Fruit fly (Drosophila melanogaster) whole organism, embryonic: ENCODE measurements around the gene CG2147.

Source experiments
- Asciz ChIP-seq: fragments of 200-800 bp; sonication (Bioruptor generic); optimal IDR thresholded peaks from 2 replicates; lab custom pipeline; 2017; ENCODE audit warnings: missing biosample characterization, mild to moderate bottlenecking, missing genetic modification characterization, missing genetic modification reagents
- CG11695 ChIP-seq: fragments of 200-800 bp; sonication (Bioruptor generic); IDR thresholded peaks from 3 replicates; pipeline ENCODE4 v1.3.6; 2022; ENCODE audit warnings: missing biosample characterization, missing genetic modification characterization
- CG13624 ChIP-seq: fragments of 200-800 bp; sonication (Bioruptor generic); optimal IDR thresholded peaks from 2 replicates; lab custom pipeline; 2016; ENCODE audit warnings: missing biosample characterization, missing genetic modification characterization
- CG15601 ChIP-seq: fragments of 200-800 bp; sonication (Bioruptor generic); optimal IDR thresholded peaks from 3 replicates; lab custom pipeline; 2019; ENCODE audit warnings: missing biosample characterization, mild to moderate bottlenecking, missing genetic modification characterization, moderate library complexity
- CG16779 ChIP-seq: fragments of 200-800 bp; sonication (Bioruptor generic); IDR thresholded peaks from 2 replicates; pipeline ENCODE4 v1.3.6; 2022; ENCODE audit warnings: missing biosample characterization, missing genetic modification characterization
- CG17568 ChIP-seq: fragments of 200-800 bp; sonication (Bioruptor generic); optimal IDR thresholded peaks from 2 replicates; lab custom pipeline; 2018; ENCODE audit warnings: missing biosample characterization, mild to moderate bottlenecking, missing genetic modification characterization, moderate library complexity
- CG18764 ChIP-seq: fragments of 200-800 bp; sonication (Bioruptor generic); optimal IDR thresholded peaks from 3 replicates; lab custom pipeline; 2016; ENCODE audit warnings: missing biosample characterization, missing genetic modification characterization
- CG2889 ChIP-seq: fragments of 200-800 bp; sonication (Bioruptor generic); IDR thresholded peaks from 3 replicates; pipeline ENCODE4 v1.3.6; 2022; ENCODE audit warnings: missing biosample characterization, missing genetic modification characterization
- CG32772 ChIP-seq: fragments of 200-800 bp; sonication (Bioruptor generic); IDR thresholded peaks from 2 replicates; pipeline ENCODE4 v1.3.6; 2022; ENCODE audit warnings: missing biosample characterization, missing genetic modification characterization
- CG33213 ChIP-seq: fragments of 200-800 bp; sonication (Bioruptor generic); optimal IDR thresholded peaks from 3 replicates; lab custom pipeline; 2016; ENCODE audit warnings: missing biosample characterization, missing genetic modification characterization
- CG3407 ChIP-seq: fragments of 200-800 bp; sonication (Bioruptor generic); optimal IDR thresholded peaks from 2 replicates; lab custom pipeline; 2018; ENCODE audit warnings: missing biosample characterization, mild to moderate bottlenecking, missing genetic modification characterization
- CG34422 ChIP-seq: fragments of 200-800 bp; sonication (Bioruptor generic); IDR thresholded peaks from 3 replicates; pipeline ENCODE4 v1.3.6; 2022; ENCODE audit warnings: missing biosample characterization, missing genetic modification characterization
- CG5180 ChIP-seq: fragments of 200-800 bp; sonication (Bioruptor generic); optimal IDR thresholded peaks from 3 replicates; lab custom pipeline; 2017; ENCODE audit warnings: missing biosample characterization, missing genetic modification characterization, mild to moderate bottlenecking, moderate library complexity, missing genetic modification reagents
- CG6791 ChIP-seq: fragments of 200-800 bp; sonication (Bioruptor generic); IDR thresholded peaks from 3 replicates; pipeline ENCODE4 v1.3.6; 2022; ENCODE audit warnings: missing biosample characterization, missing genetic modification characterization; ENCODE audit not compliant: partially characterized antibody
- CG8388 ChIP-seq: fragments of 200-800 bp; sonication (Bioruptor generic); optimal IDR thresholded peaks from 2 replicates; lab custom pipeline; 2019; ENCODE audit warnings: missing biosample characterization, mild to moderate bottlenecking, missing genetic modification characterization, moderate library complexity
- CG9215 ChIP-seq: fragments of 200-800 bp; sonication (Bioruptor generic); IDR thresholded peaks from 2 replicates; pipeline ENCODE4 v1.3.6; 2022; ENCODE audit warnings: missing biosample characterization, missing genetic modification characterization
- CG9437 ChIP-seq: fragments of 200-800 bp; sonication (Bioruptor generic); optimal IDR thresholded peaks from 2 replicates; lab custom pipeline; 2018; ENCODE audit warnings: missing biosample characterization, mild to moderate bottlenecking, missing genetic modification characterization
- CoRest ChIP-seq: fragments of 200-800 bp; sonication (Bioruptor generic); optimal IDR thresholded peaks from 3 replicates; lab custom pipeline; 2018; ENCODE audit warnings: missing biosample characterization, mild to moderate bottlenecking, missing genetic modification characterization, moderate library complexity
- ERR ChIP-seq: fragments of 200-800 bp; sonication (Bioruptor generic); optimal IDR thresholded peaks from 2 replicates; lab custom pipeline; 2016; ENCODE audit warnings: missing biosample characterization, missing genetic modification characterization
- Eip74EF ChIP-seq, 2 experiments: fragments of 200-800 bp in 1 of 2; fragments of >200 bp in 1 of 2; sonication (Bioruptor generic) in 1 of 2; optimal IDR thresholded peaks; 2 replicates each; lab custom pipeline; 2017 to 2019; ENCODE audit warnings: missing biosample characterization in 2 of 2, missing genetic modification characterization in 2 of 2, mild to moderate bottlenecking in 1 of 2, moderate library complexity in 1 of 2
- HHEX ChIP-seq: fragments of 200-800 bp; sonication (Bioruptor generic); optimal IDR thresholded peaks from 3 replicates; lab custom pipeline; 2017; ENCODE audit warnings: missing biosample characterization, mild to moderate bottlenecking, missing genetic modification characterization, missing genetic modification reagents
- Jarid2 ChIP-seq: fragments of 200-800 bp; sonication (Bioruptor generic); optimal IDR thresholded peaks from 3 replicates; lab custom pipeline; 2017; ENCODE audit warnings: mild to moderate bottlenecking, missing biosample characterization, missing genetic modification reagents, missing genetic modification characterization
- Med ChIP-seq: fragments of 200-800 bp; sonication (Bioruptor generic); peaks from one replicate; lab custom pipeline; 2016; ENCODE audit warnings: missing biosample characterization, missing genetic modification characterization, mild to moderate bottlenecking, inconsistent platforms, moderate library complexity
- Mrtf ChIP-seq: fragments of 200-800 bp; sonication (Bioruptor generic); IDR thresholded peaks from 3 replicates; pipeline ENCODE4 v1.3.6; 2022; ENCODE audit warnings: missing biosample characterization, missing genetic modification characterization
- Nf-YC ChIP-seq: fragments of 200-800 bp; optimal IDR thresholded peaks from 3 replicates; lab custom pipeline; 2019; ENCODE audit warnings: missing biosample characterization, mild to moderate bottlenecking, missing genetic modification characterization, moderate library complexity
- Poxn ChIP-seq: fragments of 200-800 bp; sonication (Bioruptor generic); IDR thresholded peaks from 2 replicates; pipeline ENCODE4 v1.3.6; 2022; ENCODE audit warnings: missing biosample characterization, missing genetic modification characterization
- Ptx1 ChIP-seq: fragments of 200-800 bp; sonication (Bioruptor generic); IDR thresholded peaks from 2 replicates; pipeline ENCODE4 v1.3.6; 2022; ENCODE audit warnings: missing biosample characterization, missing genetic modification characterization
- Rx ChIP-seq: fragments of 200-800 bp; sonication (Bioruptor generic); IDR thresholded peaks from 2 replicates; pipeline ENCODE4 v1.3.6; 2022; ENCODE audit warnings: missing biosample characterization, missing genetic modification characterization
- Sox100B ChIP-seq: fragments of 200-800 bp; sonication (Bioruptor generic); optimal IDR thresholded peaks from 3 replicates; lab custom pipeline; 2018; ENCODE audit warnings: missing biosample characterization, mild to moderate bottlenecking, missing genetic modification characterization
- Spps ChIP-seq: fragments of 200-800 bp; sonication (Bioruptor generic); optimal IDR thresholded peaks from 2 replicates; lab custom pipeline; 2018; ENCODE audit warnings: missing biosample characterization, mild to moderate bottlenecking, missing genetic modification characterization
- Ssrp ChIP-seq: fragments of 200-800 bp; sonication (Bioruptor generic); optimal IDR thresholded peaks from 2 replicates; lab custom pipeline; 2018; ENCODE audit warnings: missing biosample characterization, mild to moderate bottlenecking, missing genetic modification characterization, moderate library complexity
- TFAM ChIP-seq: fragments of 200-800 bp; sonication (Bioruptor generic); optimal IDR thresholded peaks from 2 replicates; lab custom pipeline; 2017; ENCODE audit warnings: missing biosample characterization, missing genetic modification characterization, inconsistent platforms
- Taf1 ChIP-seq: fragments of 200-800 bp; sonication (Bioruptor generic); IDR thresholded peaks from 2 replicates; pipeline ENCODE4 v1.3.6; 2022; ENCODE audit warnings: missing biosample characterization, missing genetic modification characterization
- Xbp1 ChIP-seq: fragments of 200-800 bp; sonication (Bioruptor generic); optimal IDR thresholded peaks from 3 replicates; lab custom pipeline; 2016; ENCODE audit warnings: missing biosample characterization, mild to moderate bottlenecking, missing genetic modification characterization
- ato ChIP-seq: fragments of 200-800 bp; sonication (Bioruptor generic); IDR thresholded peaks from 2 replicates; pipeline ENCODE4 v1.3.6; 2022; ENCODE audit warnings: missing biosample characterization, missing genetic modification characterization; ENCODE audit not compliant: partially characterized antibody
- chn ChIP-seq: fragments of 200-800 bp; sonication (Bioruptor generic); optimal IDR thresholded peaks from 2 replicates; lab custom pipeline; 2016; ENCODE audit warnings: missing biosample characterization, missing genetic modification characterization
- ci ChIP-seq: fragments of 200-800 bp; sonication (Bioruptor generic); IDR thresholded peaks from 3 replicates; pipeline ENCODE4 v1.3.6; 2022; ENCODE audit warnings: missing biosample characterization, missing genetic modification characterization
- fd96Cb ChIP-seq: fragments of 200-800 bp; sonication (Bioruptor generic); optimal IDR thresholded peaks from 2 replicates; lab custom pipeline; 2018; ENCODE audit warnings: missing biosample characterization, mild to moderate bottlenecking, missing genetic modification characterization, moderate library complexity
- gcm ChIP-seq: fragments of 200-800 bp; sonication (Bioruptor generic); optimal IDR thresholded peaks from 2 replicates; lab custom pipeline; 2019; ENCODE audit warnings: missing biosample characterization, mild to moderate bottlenecking, missing genetic modification characterization, moderate library complexity
- ham ChIP-seq: fragments of 200-800 bp; sonication (Bioruptor generic); IDR thresholded peaks from 2 replicates; pipeline ENCODE4 v1.3.6; 2022; ENCODE audit warnings: missing biosample characterization, missing genetic modification characterization
- hb ChIP-seq: fragments of 200-800 bp; sonication (Bioruptor generic); IDR thresholded peaks from 3 replicates; pipeline ENCODE4 v1.3.6; 2022; ENCODE audit warnings: missing biosample characterization, missing genetic modification characterization; ENCODE audit not compliant: partially characterized antibody
- her ChIP-seq: fragments of 200-800 bp; sonication (Bioruptor generic); optimal IDR thresholded peaks from 2 replicates; lab custom pipeline; 2016; ENCODE audit warnings: missing biosample characterization, missing genetic modification characterization
- lbe ChIP-seq: fragments of 200-800 bp; sonication (Bioruptor generic); optimal IDR thresholded peaks from 2 replicates; lab custom pipeline; 2016; ENCODE audit warnings: missing biosample characterization, mild to moderate bottlenecking, missing genetic modification characterization
- mirr ChIP-seq: fragments of 200-800 bp; sonication (Bioruptor generic); optimal IDR thresholded peaks from 3 replicates; lab custom pipeline; 2018; ENCODE audit warnings: missing biosample characterization, mild to moderate bottlenecking, missing genetic modification characterization
- pfk ChIP-seq: fragments of 200-800 bp; sonication (Bioruptor generic); optimal IDR thresholded peaks from 2 replicates; lab custom pipeline; 2018; ENCODE audit warnings: missing biosample characterization, mild to moderate bottlenecking, missing genetic modification characterization, moderate library complexity
- pita ChIP-seq: fragments of 200-800 bp; sonication (Bioruptor generic); optimal IDR thresholded peaks from 2 replicates; lab custom pipeline; 2017; ENCODE audit warnings: missing biosample characterization, mild to moderate bottlenecking, missing genetic modification characterization
- sima ChIP-seq: fragments of 200-800 bp; sonication (Bioruptor generic); optimal IDR thresholded peaks from 2 replicates; lab custom pipeline; 2016; ENCODE audit warnings: missing biosample characterization, missing genetic modification characterization
- sob ChIP-seq: fragments of 200-800 bp; sonication (Bioruptor generic); IDR thresholded peaks from 2 replicates; pipeline ENCODE4 v1.3.6; 2022; ENCODE audit warnings: missing biosample characterization, missing genetic modification characterization
- ssp ChIP-seq: fragments of 200-800 bp; sonication (Bioruptor generic); IDR thresholded peaks from 2 replicates; pipeline ENCODE4 v1.3.6; 2022; ENCODE audit warnings: missing biosample characterization, missing genetic modification characterization
- trem ChIP-seq: fragments of 200-800 bp; optimal IDR thresholded peaks from 3 replicates; lab custom pipeline; 2019; ENCODE audit warnings: missing biosample characterization, mild to moderate bottlenecking, missing genetic modification characterization, moderate library complexity

Gene CG2147

DNA sequence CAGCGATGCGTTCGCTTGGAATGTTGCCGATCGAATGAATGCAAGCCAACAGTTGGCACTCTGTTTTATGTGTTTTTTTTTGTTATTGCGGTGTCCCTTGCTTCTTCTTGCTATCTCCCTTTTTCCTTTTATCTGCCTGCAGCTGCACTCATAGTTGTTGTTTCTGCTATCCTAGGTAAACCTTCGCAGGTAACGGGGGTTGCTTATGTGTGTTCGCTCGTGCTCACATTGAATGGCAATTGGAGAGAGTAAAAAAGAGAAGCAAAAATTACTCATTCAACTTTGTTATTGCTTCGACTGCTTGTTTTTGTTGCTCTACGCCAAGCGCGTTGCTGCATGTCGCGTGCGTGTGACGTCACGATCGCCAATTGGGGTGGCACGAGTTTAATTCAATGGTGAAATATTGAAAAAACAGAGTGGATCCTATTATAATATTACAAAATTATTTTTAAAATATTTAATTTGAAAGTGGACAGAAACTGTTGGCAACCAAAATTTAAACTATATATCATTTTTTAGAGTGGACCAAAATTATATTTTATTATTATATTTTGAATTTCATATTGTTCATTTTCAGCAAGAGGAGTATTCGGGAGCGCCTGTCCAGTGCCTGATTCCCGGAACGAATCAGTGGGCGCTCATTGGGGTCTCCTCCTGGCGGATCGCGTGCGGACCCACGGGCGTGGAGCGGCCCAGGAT, 31.0 kb downstream of the CG2147 start, which contains the start of gene Corp (continued):
- no peak for TF ChIP-seq Jarid2 (GFP tag; lab: Kevin White, UChicago)
- TF ChIP-seq sob (GFP tag; lab: Robert Waterston, UW): no peak
- no peak for TF ChIP-seq Poxn (GFP tag; lab: Robert Waterston, UW)
- no peak for TF ChIP-seq Taf1 (GFP tag; lab: Robert Waterston, UW)
- TF ChIP-seq ERR (GFP tag; lab: Kevin White, UChicago): no peak
- TF ChIP-seq CG9215 (GFP tag; lab: Robert Waterston, UW): no peak
- TF ChIP-seq Mrtf (GFP tag; lab: Robert Waterston, UW): no peak
- TF ChIP-seq TFAM (GFP tag; lab: Kevin White, UChicago): no peak
- TF ChIP-seq CG16779 (GFP tag; lab: Robert Waterston, UW): no peak
- TF ChIP-seq CG8388 (GFP tag; lab: Kevin White, UChicago): peak; percentile 37
- peak; percentile 63 for TF ChIP-seq Sox100B (GFP tag; lab: Kevin White, UChicago)
- TF ChIP-seq hb (GFP tag; lab: Robert Waterston, UW): no peak
- peak in 1 of 2 experiments; percentile 31 for TF ChIP-seq Eip74EF (GFP tag; optimal IDR thresholded peaks at IDR 0.05; lab: Kevin White, UChicago)
- no peak; the same call in 2 of the 3 replicates for TF ChIP-seq CG11695 (GFP tag; lab: Robert Waterston, UW)
- TF ChIP-seq mirr: no peak
- peak; percentile 34 for TF ChIP-seq fd96Cb
- no peak for TF ChIP-seq CG34422 (GFP tag; lab: Robert Waterston, UW)
- no peak for TF ChIP-seq ham
- TF ChIP-seq HHEX (GFP tag; lab: Kevin White, UChicago): peak; percentile 17
- TF ChIP-seq Rx: no peak
- TF ChIP-seq CG33213 (GFP tag; lab: Kevin White, UChicago): no peak
- TF ChIP-seq CG32772: no peak
- peak; percentile 50 for TF ChIP-seq gcm (GFP tag; lab: Kevin White, UChicago)
- no peak for TF ChIP-seq pfk (GFP tag; lab: Kevin White, UChicago)
- peak; percentile 2 for TF ChIP-seq Med
- peak; percentile 7 for TF ChIP-seq CG3407 (GFP tag; lab: Kevin White, UChicago)
- TF ChIP-seq CG9437 (GFP tag; lab: Kevin White, UChicago): peak; percentile 33
- TF ChIP-seq Nf-YC (tag; lab: Kevin White, UChicago): peak; percentile 3
- TF ChIP-seq CG17568 (GFP tag; lab: Kevin White, UChicago): no peak
- TF ChIP-seq Asciz (GFP tag; lab: Kevin White, UChicago): peak; percentile 42
- TF ChIP-seq CG2889 (GFP tag; lab: Robert Waterston, UW): no peak
- TF ChIP-seq ci: peak; percentile 64; the same call in 1 of the 3 replicates
- TF ChIP-seq her (GFP tag; lab: Kevin White, UChicago): no peak
- TF ChIP-seq CG6791 (GFP tag; lab: Robert Waterston, UW): no peak
- no peak for TF ChIP-seq lbe (GFP tag; lab: Kevin White, UChicago)
- TF ChIP-seq CG13624 (GFP tag; lab: Kevin White, UChicago): no peak
- no peak for TF ChIP-seq ato
- no peak for TF ChIP-seq ssp (GFP tag; lab: Robert Waterston, UW)
- peak; percentile 44; the same call in 1 of the 2 replicates for TF ChIP-seq Ptx1 (GFP tag; lab: Robert Waterston, UW)
- no peak for TF ChIP-seq Spps
- no peak for TF ChIP-seq pita
- TF ChIP-seq Ssrp (tag; lab: Kevin White, UChicago): no peak
- no peak for TF ChIP-seq sima (GFP tag; lab: Kevin White, UChicago)
- no peak for TF ChIP-seq Xbp1
- TF ChIP-seq CoRest (tag; lab: Kevin White, UChicago): peak; percentile 5
- peak; percentile 68 for TF ChIP-seq CG15601
- no peak for TF ChIP-seq CG5180 (GFP tag; lab: Kevin White, UChicago)
- TF ChIP-seq chn (GFP tag; lab: Kevin White, UChicago): no peak
- TF ChIP-seq trem (tag; lab: Kevin White, UChicago): no peak
- TF ChIP-seq CG18764: no peak
